Fruit fly (Drosophila melanogaster): ENCODE data around the gene superdeath.
A peak's percentile ranks its signal among the peaks of the same experiment; 100 is the strongest.

The superdeath gene

dm6 chr3R:29158721-29159120, 20.3 kb downstream of the superdeath start:
- TF ChIP-seq Rel (GFP tag; optimal IDR thresholded peaks at IDR 0.05) (no peak), Rel (tag; optimal IDR thresholded peaks at IDR 0.05) (no peak), usp (GFP tag; optimal IDR thresholded peaks at IDR 0.05) (no peak), h (GFP tag; optimal IDR thresholded peaks at IDR 0.05) (no peak), tai (GFP tag; optimal IDR thresholded peaks at IDR 0.05) (no peak), Myc (optimal IDR thresholded peaks at IDR 0.05) (no peak), ey (GFP tag; optimal IDR thresholded peaks at IDR 0.05) (no peak), woc (GFP tag; optimal IDR thresholded peaks at IDR 0.05) (no peak), Dfd (GFP tag; optimal IDR thresholded peaks at IDR 0.05) (no peak), Abd-B (GFP tag; optimal IDR thresholded peaks at IDR 0.05) (no peak), OdsH (GFP tag; optimal IDR thresholded peaks at IDR 0.05) (no peak), jim (GFP tag; optimal IDR thresholded peaks at IDR 0.05) (no peak), Hr78 (GFP tag; optimal IDR thresholded peaks at IDR 0.05) (no peak), dsf (GFP tag; optimal IDR thresholded peaks at IDR 0.05; ENCODE audit: borderline replicate concordance) (no peak)

- TF ChIP-seq CG9705 (GFP tag; optimal IDR thresholded peaks at IDR 0.05), result no peak
- TF ChIP-seq Rel (GFP tag; optimal IDR thresholded peaks at IDR 0.05), result no peak
- TF ChIP-seq Rel (tag; optimal IDR thresholded peaks at IDR 0.05), result peak; percentile 85
These were observed 21.2 kb downstream of the superdeath start for dm6 chr3R:29159620-29160019.

DNA sequence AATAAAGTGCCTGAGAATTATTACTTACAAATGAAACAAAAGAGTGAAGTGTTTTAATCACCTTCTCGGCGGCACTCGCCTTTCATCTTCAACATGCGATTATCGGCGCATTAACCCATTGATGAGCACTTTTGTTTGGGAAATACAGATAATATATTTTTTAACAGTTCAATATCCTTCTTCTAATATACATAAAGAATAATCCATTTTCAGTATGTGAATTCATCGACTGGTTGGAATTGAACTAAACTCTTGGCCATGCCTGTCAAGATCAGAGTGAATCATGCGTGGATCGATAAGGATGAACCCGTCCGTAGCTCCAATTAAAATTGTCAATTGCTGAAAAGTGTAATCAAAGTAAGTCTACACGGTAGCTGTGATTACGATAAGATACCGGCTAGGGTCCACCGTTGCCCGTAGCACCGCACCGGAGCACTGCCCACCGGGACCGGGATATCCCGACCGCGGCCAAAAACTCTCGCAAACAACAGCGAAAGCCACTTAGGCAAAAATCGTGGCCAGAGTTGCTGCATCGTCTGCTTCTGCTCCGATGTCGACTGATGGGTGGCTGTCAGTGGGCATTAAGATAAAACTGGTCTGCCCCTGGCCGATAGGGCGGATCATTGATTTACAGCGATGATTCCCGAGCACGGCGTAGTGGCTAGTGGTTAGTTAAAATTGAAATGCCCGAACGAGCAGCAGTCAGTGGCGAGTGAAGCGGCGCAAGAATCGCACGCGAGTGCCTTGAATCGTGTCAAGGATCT, 26.6 kb downstream of the superdeath start, which contains the start of gene CG11898:
CG11898 (plus strand) TSS at position 714 of the 764 bp plus-strand sequence.
- TF ChIP-seq fru (GFP tag; optimal IDR thresholded peaks at IDR 0.05) (peak; percentile 77), br (GFP tag; optimal IDR thresholded peaks at IDR 0.05) (peak; percentile 67), HLH106 (tag; optimal IDR thresholded peaks at IDR 0.05) (peak; percentile 40), Jra (GFP tag; optimal IDR thresholded peaks at IDR 0.05) (no peak), psq (GFP tag; optimal IDR thresholded peaks at IDR 0.05) (peak; percentile 16), Dif (GFP tag; optimal IDR thresholded peaks at IDR 0.05; ENCODE audit: partially characterized antibody) (no peak), rgr (GFP tag; optimal IDR thresholded peaks at IDR 0.05) (peak; percentile 64), foxo (GFP tag; optimal IDR thresholded peaks at IDR 0.05) (peak in 1 of 2 experiments; percentile 62), h (GFP tag; optimal IDR thresholded peaks at IDR 0.05) (peak; percentile 78), pan (optimal IDR thresholded peaks at IDR 0.05) (no peak), CG9705 (GFP tag; optimal IDR thresholded peaks at IDR 0.05) (no peak), tai (GFP tag; optimal IDR thresholded peaks at IDR 0.05) (no peak), OdsH (GFP tag; optimal IDR thresholded peaks at IDR 0.05) (peak; percentile 35), ey (GFP tag; optimal IDR thresholded peaks at IDR 0.05) (peak; percentile 54)

DNA sequence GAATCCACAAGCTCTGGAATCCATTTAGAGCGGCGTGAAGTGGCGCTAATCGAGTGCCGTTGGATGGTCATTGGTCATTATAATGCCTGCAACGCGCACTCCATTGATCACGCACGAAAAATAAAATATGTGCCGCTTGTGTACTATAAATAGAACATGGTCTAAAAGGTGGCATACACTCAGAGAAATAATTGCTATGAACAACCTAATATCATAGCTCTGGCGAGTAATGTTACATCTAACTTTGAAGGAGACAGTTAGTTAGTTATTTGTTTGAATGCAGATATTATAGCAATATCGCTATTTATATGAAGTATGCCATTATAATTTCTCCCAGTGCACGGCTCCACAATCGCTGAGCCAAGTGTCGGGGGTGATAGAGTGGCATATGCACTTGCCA, 52.5 kb downstream of the superdeath start:
- TF ChIP-seq Vsx2 (GFP tag; optimal IDR thresholded peaks at IDR 0.05; ENCODE audit: partially characterized antibody) (no peak), dl (GFP tag; optimal IDR thresholded peaks at IDR 0.05; ENCODE audit: insufficient read depth in 1 of 2, partially characterized antibody in 2 of 2) (no peak), Hr78 (GFP tag; optimal IDR thresholded peaks at IDR 0.05) (no peak), CrebA (GFP tag; optimal IDR thresholded peaks at IDR 0.05; ENCODE audit: borderline replicate concordance) (no peak), pan (optimal IDR thresholded peaks at IDR 0.05) (no peak), rgr (GFP tag; optimal IDR thresholded peaks at IDR 0.05) (no peak), h (GFP tag; optimal IDR thresholded peaks at IDR 0.05) (no peak), Abd-B (GFP tag; optimal IDR thresholded peaks at IDR 0.05) (no peak), br (GFP tag; optimal IDR thresholded peaks at IDR 0.05) (no peak), sv (GFP tag; optimal IDR thresholded peaks at IDR 0.05) (no peak), foxo (GFP tag; optimal IDR thresholded peaks at IDR 0.05) (no peak), Myc (optimal IDR thresholded peaks at IDR 0.05) (no peak), Dif (GFP tag; optimal IDR thresholded peaks at IDR 0.05; ENCODE audit: partially characterized antibody) (no peak), GATAd (GFP tag; optimal IDR thresholded peaks at IDR 0.05) (no peak), dsf (GFP tag; optimal IDR thresholded peaks at IDR 0.05; ENCODE audit: borderline replicate concordance) (no peak), Hnf4 (GFP tag; optimal IDR thresholded peaks at IDR 0.05) (no peak)

DNA sequence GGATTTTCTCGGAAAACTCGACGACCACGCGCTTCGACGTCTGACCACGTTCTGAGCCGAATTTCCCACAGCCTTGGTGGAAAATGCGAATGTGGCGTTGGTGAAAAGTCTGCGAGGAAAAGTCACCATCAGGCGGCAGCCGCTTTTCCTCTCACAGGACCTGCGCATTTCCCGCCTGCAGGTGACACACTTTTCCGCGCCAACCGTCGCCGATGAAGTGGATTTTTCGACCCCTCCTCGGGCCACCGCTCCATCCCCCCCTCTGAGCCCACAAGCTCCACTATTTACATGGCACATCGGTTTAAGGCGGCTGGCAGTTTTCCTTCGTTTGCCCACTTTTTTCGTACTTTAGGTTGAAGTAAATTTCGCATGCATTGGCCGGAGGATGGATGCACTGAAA, 56.5 kb downstream of the superdeath start, which contains the start of gene jus:
jus (minus strand) TSS at position 38 of the 400 bp plus-strand sequence.
- no peak for TF ChIP-seq foxo (GFP tag; optimal IDR thresholded peaks at IDR 0.05)
- TF ChIP-seq N (GFP tag; optimal IDR thresholded peaks at IDR 0.05), result no peak
- no peak for TF ChIP-seq Dif (GFP tag; optimal IDR thresholded peaks at IDR 0.05; ENCODE audit: partially characterized antibody)
- no peak for TF ChIP-seq Abd-B (GFP tag; optimal IDR thresholded peaks at IDR 0.05)
- no peak for TF ChIP-seq dl (GFP tag; optimal IDR thresholded peaks at IDR 0.05; ENCODE audit: insufficient read depth in 1 of 2, partially characterized antibody in 2 of 2)
- TF ChIP-seq Vsx2 (GFP tag; optimal IDR thresholded peaks at IDR 0.05; ENCODE audit: partially characterized antibody), result no peak
- TF ChIP-seq HLH106 (tag; optimal IDR thresholded peaks at IDR 0.05), result no peak
- no peak for TF ChIP-seq Hnf4 (GFP tag; optimal IDR thresholded peaks at IDR 0.05)

Measured in whole organism, wandering third instar larva.